Worm (Caenorhabditis elegans): ENCODE measurements around the gene F20B6.5.

DNA sequence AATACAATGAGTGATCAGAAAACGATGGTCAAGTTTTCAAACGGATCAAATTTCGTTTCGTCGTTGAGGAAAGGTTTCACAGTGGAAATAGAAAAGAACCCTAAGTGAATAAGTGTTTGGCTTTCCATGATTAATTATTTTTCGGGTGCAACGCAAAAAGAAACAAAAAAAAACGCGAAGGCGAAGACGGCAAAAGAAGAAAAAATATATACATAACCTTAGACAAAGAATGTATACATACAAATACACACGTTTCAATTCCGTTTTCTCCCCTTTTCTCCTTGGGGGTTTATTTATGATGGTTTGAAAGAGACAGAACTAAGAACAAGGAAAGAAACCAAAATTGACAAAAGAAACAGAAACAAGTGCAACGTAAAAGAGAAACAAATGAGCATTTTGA, 37.8 kb downstream of the F20B6.5 start:
- no peak for TF ChIP-seq ztf-28 (GFP tag; IDR thresholded peaks at IDR 0.05)
- no peak for TF ChIP-seq xnd-1 (tag; optimal IDR thresholded peaks at IDR 0.05)
- no peak for TF ChIP-seq attf-5 (GFP tag; optimal IDR thresholded peaks at IDR 0.05)
- TF ChIP-seq madf-3 (GFP tag; IDR thresholded peaks at IDR 0.05): no peak
- no peak for TF ChIP-seq unc-62 (GFP tag; optimal IDR thresholded peaks at IDR 0.05)
- TF ChIP-seq dox-1 (GFP tag; IDR thresholded peaks at IDR 0.05): no peak
- TF ChIP-seq B0035.1 (tag; optimal IDR thresholded peaks at IDR 0.05): no peak
- TF ChIP-seq hrde-1 (tag; optimal IDR thresholded peaks at IDR 0.05; ENCODE audit: borderline replicate concordance): no peak
- TF ChIP-seq dpl-1 (GFP tag; optimal IDR thresholded peaks at IDR 0.05): no peak
- no peak for TF ChIP-seq nhr-120 (GFP tag; IDR thresholded peaks at IDR 0.05)
- TF ChIP-seq athp-1 (tag; optimal IDR thresholded peaks at IDR 0.05): no peak
- TF ChIP-seq somi-1 (GFP tag; optimal IDR thresholded peaks at IDR 0.05): no peak
- TF ChIP-seq unc-130 (GFP tag; optimal IDR thresholded peaks at IDR 0.05): no peak

Data from whole organism, young adult.